Fruit fly (Drosophila melanogaster) whole organism, embryonic: ENCODE results near the gene bon.

Experiments used
- Asciz ChIP-seq: fragments of 200-800 bp; sonication (Bioruptor generic); optimal IDR thresholded peaks from 2 replicates; lab custom pipeline; 2017; ENCODE audit warnings: missing biosample characterization, mild to moderate bottlenecking, missing genetic modification characterization, missing genetic modification reagents
- Bgb ChIP-seq: fragments of 200-800 bp; sonication (Bioruptor generic); IDR thresholded peaks from 2 replicates; pipeline ENCODE4 v1.3.6; 2022; ENCODE audit warnings: missing biosample characterization, missing genetic modification characterization; ENCODE audit not compliant: partially characterized antibody
- CG10147 ChIP-seq: fragments of 200-800 bp; sonication (Bioruptor generic); optimal IDR thresholded peaks from 2 replicates; lab custom pipeline; 2019; ENCODE audit warnings: missing biosample characterization, mild to moderate bottlenecking, missing genetic modification characterization, moderate library complexity
- CG14860 ChIP-seq: fragments of 200-800 bp; sonication (Bioruptor generic); IDR thresholded peaks from 3 replicates; pipeline ENCODE4 v1.3.6; 2022; ENCODE audit warnings: missing biosample characterization, missing genetic modification characterization; ENCODE audit not compliant: partially characterized antibody
- CG1529 ChIP-seq: fragments of 200-800 bp; sonication (Bioruptor generic); optimal IDR thresholded peaks from 3 replicates; lab custom pipeline; 2018; ENCODE audit warnings: missing biosample characterization, missing genetic modification characterization
- CG16779 ChIP-seq: fragments of 200-800 bp; sonication (Bioruptor generic); IDR thresholded peaks from 2 replicates; pipeline ENCODE4 v1.3.6; 2022; ENCODE audit warnings: missing biosample characterization, missing genetic modification characterization
- CG17385 ChIP-seq: fragments of 200-800 bp; sonication (Bioruptor generic); optimal IDR thresholded peaks from 3 replicates; lab custom pipeline; 2018; ENCODE audit warnings: missing biosample characterization, mild to moderate bottlenecking, missing genetic modification characterization
- CG18599 ChIP-seq: fragments of 200-800 bp; sonication (Bioruptor generic); optimal IDR thresholded peaks from 3 replicates; lab custom pipeline; 2017; ENCODE audit warnings: missing biosample characterization, missing genetic modification characterization, mild to moderate bottlenecking, moderate library complexity, missing genetic modification reagents
- CG30020 ChIP-seq: fragments of 200-800 bp; optimal IDR thresholded peaks from 2 replicates; lab custom pipeline; 2019; ENCODE audit warnings: missing biosample characterization, mild to moderate bottlenecking, missing genetic modification characterization, moderate library complexity
- CG3281 ChIP-seq: fragments of 200-800 bp; sonication (Bioruptor generic); optimal IDR thresholded peaks from 3 replicates; lab custom pipeline; 2017; ENCODE audit warnings: missing biosample characterization, mild to moderate bottlenecking, missing genetic modification characterization
- CG34422 ChIP-seq: fragments of 200-800 bp; sonication (Bioruptor generic); IDR thresholded peaks from 3 replicates; pipeline ENCODE4 v1.3.6; 2022; ENCODE audit warnings: missing biosample characterization, missing genetic modification characterization
- CG3838 ChIP-seq: fragments of 200-800 bp; sonication (Bioruptor generic); optimal IDR thresholded peaks from 3 replicates; lab custom pipeline; 2016; ENCODE audit warnings: missing biosample characterization, missing genetic modification characterization
- CG3995 ChIP-seq: fragments of 200-800 bp; sonication (Bioruptor generic); optimal IDR thresholded peaks from 3 replicates; lab custom pipeline; 2016; ENCODE audit warnings: missing biosample characterization, missing genetic modification characterization
- CG42726 ChIP-seq: fragments of 200-800 bp; sonication (Bioruptor generic); IDR thresholded peaks from 2 replicates; pipeline ENCODE4 v1.3.6; 2022; ENCODE audit warnings: missing biosample characterization, missing genetic modification characterization; ENCODE audit not compliant: partially characterized antibody
- CG4328 ChIP-seq: fragments of 200-800 bp; sonication (Bioruptor generic); optimal IDR thresholded peaks from 3 replicates; lab custom pipeline; 2017; ENCODE audit warnings: missing biosample characterization, missing genetic modification reagents, missing genetic modification characterization
- CG5180 ChIP-seq: fragments of 200-800 bp; sonication (Bioruptor generic); optimal IDR thresholded peaks from 3 replicates; lab custom pipeline; 2017; ENCODE audit warnings: missing biosample characterization, missing genetic modification characterization, mild to moderate bottlenecking, moderate library complexity, missing genetic modification reagents
- CG9609 ChIP-seq: fragments of 200-800 bp; sonication (Bioruptor generic); optimal IDR thresholded peaks from 3 replicates; lab custom pipeline; 2016; ENCODE audit warnings: missing biosample characterization, missing genetic modification characterization
- Doc3 ChIP-seq: fragments of 200-800 bp; sonication (Bioruptor generic); IDR thresholded peaks from 3 replicates; pipeline ENCODE4 v1.3.6; 2022; ENCODE audit warnings: missing biosample characterization, missing genetic modification characterization; ENCODE audit not compliant: partially characterized antibody
- E2f1 ChIP-seq: fragments of 200-800 bp; sonication (Bioruptor generic); IDR thresholded peaks from 2 replicates; pipeline ENCODE4 v1.3.6; 2022; ENCODE audit warnings: missing biosample characterization, missing genetic modification characterization
- Ets65A ChIP-seq: fragments of 200-800 bp; sonication (Bioruptor generic); peaks from one replicate; lab custom pipeline; 2016; ENCODE audit warnings: missing biosample characterization, missing genetic modification characterization
- Ets97D ChIP-seq: fragments of 200-800 bp; sonication (Bioruptor generic); optimal IDR thresholded peaks from 3 replicates; lab custom pipeline; 2016; ENCODE audit warnings: missing biosample characterization, missing genetic modification characterization
- Fer1 ChIP-seq: fragments of 200-800 bp; sonication (Bioruptor generic); optimal IDR thresholded peaks from 2 replicates; lab custom pipeline; 2017; ENCODE audit warnings: missing biosample characterization, mild to moderate bottlenecking, missing genetic modification characterization
- HmgZ ChIP-seq: fragments of 200-800 bp; sonication (Bioruptor generic); optimal IDR thresholded peaks from 2 replicates; lab custom pipeline; 2018; ENCODE audit warnings: missing biosample characterization, mild to moderate bottlenecking, missing genetic modification characterization
- Hmr ChIP-seq: fragments of 200-800 bp; sonication (Bioruptor generic); optimal IDR thresholded peaks from 3 replicates; lab custom pipeline; 2017; ENCODE audit warnings: mild to moderate bottlenecking, missing biosample characterization, missing genetic modification reagents, missing genetic modification characterization
- MBD-R2 ChIP-seq: fragments of 200-800 bp; sonication (Bioruptor generic); IDR thresholded peaks from 2 replicates; pipeline ENCODE4 v1.3.6; 2022; ENCODE audit warnings: missing biosample characterization, missing genetic modification characterization
- MESR4 ChIP-seq: fragments of 200-800 bp; sonication (Bioruptor generic); optimal IDR thresholded peaks from 2 replicates; lab custom pipeline; 2018; ENCODE audit warnings: missing biosample characterization, mild to moderate bottlenecking, missing genetic modification characterization, moderate library complexity
- Med ChIP-seq: fragments of 200-800 bp; sonication (Bioruptor generic); peaks from one replicate; lab custom pipeline; 2016; ENCODE audit warnings: missing biosample characterization, missing genetic modification characterization, mild to moderate bottlenecking, inconsistent platforms, moderate library complexity
- Nf-YA ChIP-seq: fragments of 200-800 bp; sonication (Bioruptor generic); IDR thresholded peaks from 2 replicates; pipeline ENCODE4 v1.3.6; 2022; ENCODE audit warnings: missing biosample characterization, missing genetic modification characterization
- NfI ChIP-seq: fragments of 200-800 bp; sonication (Bioruptor generic); optimal IDR thresholded peaks from 3 replicates; lab custom pipeline; 2018; ENCODE audit warnings: missing biosample characterization, mild to moderate bottlenecking, missing genetic modification characterization, moderate library complexity
- Opbp ChIP-seq: fragments of 200-800 bp; sonication (Bioruptor generic); IDR thresholded peaks from 3 replicates; pipeline ENCODE4 v1.3.6; 2022; ENCODE audit warnings: missing biosample characterization, missing genetic modification characterization; ENCODE audit not compliant: partially characterized antibody
- Poxn ChIP-seq: fragments of 200-800 bp; sonication (Bioruptor generic); IDR thresholded peaks from 2 replicates; pipeline ENCODE4 v1.3.6; 2022; ENCODE audit warnings: missing biosample characterization, missing genetic modification characterization
- Scr ChIP-seq: fragments of 200-800 bp; sonication (Bioruptor generic); IDR thresholded peaks from 2 replicates; pipeline ENCODE4 v1.3.6; 2022; ENCODE audit warnings: missing biosample characterization, missing genetic modification characterization; ENCODE audit not compliant: partially characterized antibody
- abd-A ChIP-seq: fragments of 200-800 bp; sonication (Bioruptor generic); optimal IDR thresholded peaks from 3 replicates; lab custom pipeline; 2019; ENCODE audit warnings: missing biosample characterization, mild to moderate bottlenecking, missing genetic modification characterization, moderate library complexity
- dan ChIP-seq: fragments of 200-800 bp; sonication (Bioruptor generic); IDR thresholded peaks from 2 replicates; pipeline ENCODE4 v1.3.6; 2022; ENCODE audit warnings: missing biosample characterization, missing genetic modification characterization
- dpn ChIP-seq, 2 experiments: fragments of 200-800 bp; sonication (Bioruptor generic); optimal IDR thresholded peaks; 3 replicates each; lab custom pipeline; 2016; ENCODE audit warnings: missing biosample characterization in 2 of 2, missing genetic modification characterization in 2 of 2
- dysf ChIP-seq: fragments of 200-800 bp; sonication (Bioruptor generic); IDR thresholded peaks from 3 replicates; pipeline ENCODE4 v1.3.6; 2022; ENCODE audit warnings: missing biosample characterization, missing genetic modification characterization
- eve ChIP-seq, 2 experiments: fragments of >200 bp; optimal IDR thresholded peaks; 2 replicates each; lab custom pipeline; 2017; ENCODE audit warnings: missing biosample characterization in 2 of 2, missing genetic modification characterization in 2 of 2
- ftz-f1 ChIP-seq: fragments of 200-800 bp; sonication (Bioruptor generic); optimal IDR thresholded peaks from 2 replicates; lab custom pipeline; 2016; ENCODE audit warnings: missing biosample characterization, missing genetic modification characterization
- hbn ChIP-seq: fragments of 200-800 bp; sonication (Bioruptor generic); IDR thresholded peaks from 2 replicates; pipeline ENCODE4 v1.3.6; 2022; ENCODE audit warnings: missing biosample characterization, missing genetic modification characterization; ENCODE audit not compliant: partially characterized antibody
- mirr ChIP-seq: fragments of 200-800 bp; sonication (Bioruptor generic); optimal IDR thresholded peaks from 3 replicates; lab custom pipeline; 2018; ENCODE audit warnings: missing biosample characterization, mild to moderate bottlenecking, missing genetic modification characterization
- nerfin-1 ChIP-seq: fragments of 200-800 bp; sonication (Bioruptor generic); optimal IDR thresholded peaks from 3 replicates; lab custom pipeline; 2019; ENCODE audit warnings: missing biosample characterization, mild to moderate bottlenecking, missing genetic modification characterization, moderate library complexity
- scrt ChIP-seq: fragments of 200-800 bp; sonication (Bioruptor generic); optimal IDR thresholded peaks from 2 replicates; lab custom pipeline; 2018; ENCODE audit warnings: missing biosample characterization, mild to moderate bottlenecking, missing genetic modification characterization, moderate library complexity
- seq ChIP-seq: fragments of 200-800 bp; sonication (Bioruptor generic); IDR thresholded peaks from 2 replicates; pipeline ENCODE4 v1.3.6; 2022; ENCODE audit warnings: missing biosample characterization, missing genetic modification characterization
- sr ChIP-seq: fragments of 200-800 bp; sonication (Bioruptor generic); IDR thresholded peaks from 3 replicates; pipeline ENCODE4 v1.3.6; 2022; ENCODE audit warnings: missing biosample characterization, missing genetic modification characterization
- tna ChIP-seq: fragments of 200-800 bp; sonication (Bioruptor generic); IDR thresholded peaks from 2 replicates; pipeline ENCODE4 v1.3.6; 2022; ENCODE audit warnings: missing biosample characterization, missing genetic modification characterization; ENCODE audit not compliant: partially characterized antibody
- ttk ChIP-seq: fragments of 200-800 bp; sonication (Bioruptor generic); IDR thresholded peaks from 2 replicates; pipeline ENCODE4 v2.1.2; 2022; ENCODE audit warnings: missing biosample characterization, missing genetic modification characterization
- unc-4 ChIP-seq: fragments of 200-800 bp; sonication (Bioruptor generic); IDR thresholded peaks from 2 replicates; pipeline ENCODE4 v1.3.6; 2022; ENCODE audit warnings: missing biosample characterization, missing genetic modification characterization; ENCODE audit not compliant: partially characterized antibody
- wek ChIP-seq: fragments of 200-800 bp; sonication (Bioruptor generic); optimal IDR thresholded peaks from 3 replicates; lab custom pipeline; 2018; ENCODE audit warnings: missing biosample characterization, mild to moderate bottlenecking, missing genetic modification characterization, moderate library complexity

The bon gene

dm6 chr3R:20551487-20552079 lies 41.4 kb upstream of the bon start (continued):
- TF ChIP-seq CG16779 (GFP tag; lab: Robert Waterston, UW) (no peak), E2f1 (GFP tag; lab: Robert Waterston, UW) (no peak), CG17385 (GFP tag; lab: Kevin White, UChicago) (peak; percentile 24), CG42726 (GFP tag; lab: Robert Waterston, UW) (no peak; the same call in 1 of the 2 replicates), Ets65A (GFP tag; lab: Kevin White, UChicago) (peak; percentile 69), Ets97D (GFP tag; lab: Kevin White, UChicago) (no peak), ttk (GFP tag; lab: Robert Waterston, UW) (no peak), Asciz (GFP tag; lab: Kevin White, UChicago) (no peak), dysf (GFP tag; lab: Robert Waterston, UW) (no peak), MESR4 (GFP tag; lab: Kevin White, UChicago) (peak; percentile 24), CG34422 (GFP tag; lab: Robert Waterston, UW) (peak; percentile 21; the same call in 1 of the 3 replicates), CG18599 (GFP tag; lab: Kevin White, UChicago) (peak; percentile 10), eve (GFP tag; optimal IDR thresholded peaks at IDR 0.05; lab: Kevin White, UChicago) (no peak), scrt (GFP tag; lab: Kevin White, UChicago) (peak; percentile 97), hbn (GFP tag; lab: Robert Waterston, UW) (no peak), Hmr (GFP tag; lab: Kevin White, UChicago) (no peak), CG1529 (no peak), CG3838 (GFP tag; lab: Kevin White, UChicago) (no peak), CG3281 (GFP tag; lab: Kevin White, UChicago) (peak; percentile 0), nerfin-1 (tag; lab: Kevin White, UChicago) (peak; percentile 18), Med (GFP tag; lab: Kevin White, UChicago) (peak; percentile 45), HmgZ (tag; lab: Kevin White, UChicago) (no peak), CG5180 (peak; percentile 22), CG4328 (GFP tag; lab: Kevin White, UChicago) (peak; percentile 8), Poxn (GFP tag; lab: Robert Waterston, UW) (no peak), CG30020 (no peak), wek (GFP tag; lab: Kevin White, UChicago) (peak; percentile 24), NfI (GFP tag; lab: Kevin White, UChicago) (no peak), Bgb (peak; percentile 6; the same call in 1 of the 2 replicates), abd-A (tag; lab: Kevin White, UChicago) (peak; percentile 16), mirr (GFP tag; lab: Kevin White, UChicago) (peak; percentile 42), Fer1 (GFP tag; lab: Kevin White, UChicago) (peak; percentile 7), tna (GFP tag; lab: Robert Waterston, UW) (0 out of 2 replicates have a peak, but pooled peaks have one; percentile 15), ftz-f1 (GFP tag; lab: Kevin White, UChicago) (peak; percentile 8), seq (GFP tag; lab: Robert Waterston, UW) (peak; percentile 40; the same call in 1 of the 2 replicates)

DNA sequence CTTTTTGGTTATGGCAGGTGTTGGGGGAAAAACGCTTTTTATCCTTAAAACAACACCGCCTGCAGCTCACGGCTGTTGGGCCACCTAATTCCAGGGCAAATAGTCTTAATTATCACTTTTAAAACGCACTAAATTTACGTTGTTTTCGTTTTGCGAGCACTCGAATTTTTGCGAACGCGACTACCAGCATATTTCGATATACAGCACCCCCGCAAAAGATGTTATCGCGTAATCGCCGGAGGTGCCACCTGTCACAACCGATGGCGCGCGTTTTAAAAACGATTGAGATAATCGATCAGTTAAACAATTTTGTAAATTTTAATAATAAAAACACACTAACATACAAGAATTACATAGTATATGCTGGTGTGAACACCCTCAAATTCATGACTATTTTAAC lies 40.8 kb upstream of the bon start, which contains the start of gene Stat92E:
Gene Stat92E (minus strand): TSS at position 219 of the 400 bp plus-strand sequence.
- TF ChIP-seq dan (no peak), Scr (GFP tag; lab: Robert Waterston, UW) (peak; percentile 37; the same call in 1 of the 2 replicates), MBD-R2 (0 out of 2 replicates have a peak, but pooled peaks have one; percentile 40), Opbp (no peak), CG9609 (GFP tag; lab: Kevin White, UChicago) (no peak), dysf (GFP tag; lab: Robert Waterston, UW) (0 out of 3 replicates have a peak, but pooled peaks have one; percentile 6), HmgZ (tag; lab: Kevin White, UChicago) (no peak), unc-4 (peak; percentile 15; the same call in 1 of the 2 replicates), Doc3 (GFP tag; lab: Robert Waterston, UW) (no peak), wek (GFP tag; lab: Kevin White, UChicago) (no peak), Nf-YA (GFP tag; lab: Robert Waterston, UW) (no peak), CG14860 (0 out of 3 replicates have a peak, but pooled peaks have one; percentile 11), CG3995 (GFP tag; lab: Kevin White, UChicago) (peak; percentile 47), sr (GFP tag; lab: Robert Waterston, UW) (0 out of 3 replicates have a peak, but pooled peaks have one; percentile 51), dpn (GFP tag; optimal IDR thresholded peaks at IDR 0.05; lab: Kevin White, UChicago) (no peak), CG10147 (GFP tag; lab: Kevin White, UChicago) (no peak)
